Fruit fly (Drosophila melanogaster) whole organism, embryonic: ENCODE results near the gene CG6163.

Experiments
- Blimp-1 ChIP-seq: fragments of 200-800 bp; sonication (Bioruptor generic); optimal IDR thresholded peaks from 3 replicates; lab custom pipeline; 2018; ENCODE audit warnings: missing biosample characterization, missing genetic modification characterization, mild to moderate bottlenecking, moderate library complexity, missing genetic modification reagents
- BtbVII ChIP-seq: fragments of 200-800 bp; sonication (Bioruptor generic); optimal IDR thresholded peaks from 3 replicates; lab custom pipeline; 2017; ENCODE audit warnings: missing biosample characterization, mild to moderate bottlenecking, missing genetic modification characterization
- CG10209 ChIP-seq: fragments of 200-800 bp; sonication (Bioruptor generic); optimal IDR thresholded peaks from 3 replicates; lab custom pipeline; 2017; ENCODE audit warnings: missing biosample characterization, mild to moderate bottlenecking, missing genetic modification characterization, missing genetic modification reagents
- CG11695 ChIP-seq: fragments of 200-800 bp; sonication (Bioruptor generic); IDR thresholded peaks from 3 replicates; pipeline ENCODE4 v1.3.6; 2022; ENCODE audit warnings: missing biosample characterization, missing genetic modification characterization
- CG12236 ChIP-seq: fragments of 200-800 bp; sonication (Bioruptor generic); optimal IDR thresholded peaks from 2 replicates; lab custom pipeline; 2016; ENCODE audit warnings: missing biosample characterization, missing genetic modification characterization
- CG12769 ChIP-seq: fragments of 200-800 bp; sonication (Bioruptor generic); optimal IDR thresholded peaks from 2 replicates; lab custom pipeline; 2019; ENCODE audit warnings: missing biosample characterization, mild to moderate bottlenecking, missing genetic modification characterization, moderate library complexity
- CG14050 ChIP-seq: fragments of 200-800 bp; sonication (Bioruptor generic); IDR thresholded peaks from 3 replicates; pipeline ENCODE4 v1.3.6; 2022; ENCODE audit warnings: missing biosample characterization, missing genetic modification characterization
- CG15696 ChIP-seq: fragments of 200-800 bp; sonication (Bioruptor generic); optimal IDR thresholded peaks from 2 replicates; lab custom pipeline; 2019; ENCODE audit warnings: missing biosample characterization, mild to moderate bottlenecking, missing genetic modification characterization, moderate library complexity
- CG2202 ChIP-seq: fragments of 200-800 bp; sonication (Bioruptor generic); optimal IDR thresholded peaks from 2 replicates; lab custom pipeline; 2018; ENCODE audit warnings: missing biosample characterization, mild to moderate bottlenecking, missing genetic modification characterization
- CG2712 ChIP-seq: fragments of 200-800 bp; optimal IDR thresholded peaks from 3 replicates; lab custom pipeline; 2019; ENCODE audit warnings: missing biosample characterization, mild to moderate bottlenecking, missing genetic modification characterization, moderate library complexity
- CG31224 ChIP-seq: fragments of 200-800 bp; sonication (Bioruptor generic); IDR thresholded peaks from 2 replicates; pipeline ENCODE4 v1.3.6; 2022; ENCODE audit warnings: missing biosample characterization, missing genetic modification characterization
- CG31365 ChIP-seq: fragments of 200-800 bp; sonication (Bioruptor generic); optimal IDR thresholded peaks from 2 replicates; lab custom pipeline; 2018; ENCODE audit warnings: missing biosample characterization, mild to moderate bottlenecking, missing genetic modification characterization
- CG32767 ChIP-seq: fragments of 200-800 bp; sonication (Bioruptor generic); IDR thresholded peaks from 2 replicates; pipeline ENCODE4 v1.3.6; 2022; ENCODE audit warnings: missing biosample characterization, missing genetic modification characterization
- CG3281 ChIP-seq: fragments of 200-800 bp; sonication (Bioruptor generic); optimal IDR thresholded peaks from 3 replicates; lab custom pipeline; 2017; ENCODE audit warnings: missing biosample characterization, mild to moderate bottlenecking, missing genetic modification characterization
- CG3847 ChIP-seq: fragments of 200-800 bp; sonication (Bioruptor generic); IDR thresholded peaks from 2 replicates; pipeline ENCODE4 v1.3.6; 2022; ENCODE audit warnings: missing biosample characterization, missing genetic modification characterization
- CG42726 ChIP-seq: fragments of 200-800 bp; sonication (Bioruptor generic); IDR thresholded peaks from 2 replicates; pipeline ENCODE4 v1.3.6; 2022; ENCODE audit warnings: missing biosample characterization, missing genetic modification characterization; ENCODE audit not compliant: partially characterized antibody
- CG5953 ChIP-seq: fragments of 200-800 bp; sonication (Bioruptor generic); IDR thresholded peaks from 2 replicates; pipeline ENCODE4 v1.3.6; 2022; ENCODE audit warnings: missing biosample characterization, missing genetic modification characterization
- CG6654 ChIP-seq: fragments of 200-800 bp; sonication (Bioruptor generic); optimal IDR thresholded peaks from 2 replicates; lab custom pipeline; 2017; ENCODE audit warnings: missing biosample characterization, mild to moderate bottlenecking, missing genetic modification characterization
- CG7963 ChIP-seq: fragments of 200-800 bp; sonication (Bioruptor generic); IDR thresholded peaks from 3 replicates; pipeline ENCODE4 v1.3.6; 2022; ENCODE audit warnings: missing biosample characterization, missing genetic modification characterization; ENCODE audit not compliant: partially characterized antibody
- CG8359 ChIP-seq: fragments of 200-800 bp; sonication (Bioruptor generic); optimal IDR thresholded peaks from 2 replicates; lab custom pipeline; 2017; ENCODE audit warnings: missing biosample characterization, mild to moderate bottlenecking, missing genetic modification characterization, borderline replicate concordance
- CHES-1-like ChIP-seq: fragments of 200-800 bp; sonication (Bioruptor generic); optimal IDR thresholded peaks from 2 replicates; lab custom pipeline; 2016; ENCODE audit warnings: missing biosample characterization, missing genetic modification characterization
- ERR ChIP-seq: fragments of 200-800 bp; sonication (Bioruptor generic); optimal IDR thresholded peaks from 2 replicates; lab custom pipeline; 2016; ENCODE audit warnings: missing biosample characterization, missing genetic modification characterization
- HHEX ChIP-seq: fragments of 200-800 bp; sonication (Bioruptor generic); optimal IDR thresholded peaks from 3 replicates; lab custom pipeline; 2017; ENCODE audit warnings: missing biosample characterization, mild to moderate bottlenecking, missing genetic modification characterization, missing genetic modification reagents
- HLH4C ChIP-seq: fragments of 200-800 bp; sonication (Bioruptor generic); IDR thresholded peaks from 3 replicates; pipeline ENCODE4 v1.3.6; 2022; ENCODE audit warnings: missing biosample characterization, missing genetic modification characterization; ENCODE audit not compliant: partially characterized antibody
- Hr78 ChIP-seq, 2 experiments: fragments of 200-800 bp in 1 of 2; fragments of >200 bp in 1 of 2; sonication (Bioruptor generic) in 1 of 2; optimal IDR thresholded peaks; 2 replicates each; lab custom pipeline; 2017 to 2019; ENCODE audit warnings: missing biosample characterization in 2 of 2, missing genetic modification characterization in 2 of 2, mild to moderate bottlenecking in 1 of 2, moderate library complexity in 1 of 2
- Lhr ChIP-seq: fragments of 200-800 bp; sonication (Bioruptor generic); optimal IDR thresholded peaks from 3 replicates; lab custom pipeline; 2017; ENCODE audit warnings: mild to moderate bottlenecking, missing biosample characterization, missing genetic modification reagents, missing genetic modification characterization
- Meics ChIP-seq: fragments of 200-800 bp; sonication (Bioruptor generic); optimal IDR thresholded peaks from 2 replicates; lab custom pipeline; 2017; ENCODE audit warnings: missing biosample characterization, mild to moderate bottlenecking, missing genetic modification characterization
- Nf-YC ChIP-seq: fragments of 200-800 bp; optimal IDR thresholded peaks from 3 replicates; lab custom pipeline; 2019; ENCODE audit warnings: missing biosample characterization, mild to moderate bottlenecking, missing genetic modification characterization, moderate library complexity
- Ptx1 ChIP-seq: fragments of 200-800 bp; sonication (Bioruptor generic); IDR thresholded peaks from 2 replicates; pipeline ENCODE4 v1.3.6; 2022; ENCODE audit warnings: missing biosample characterization, missing genetic modification characterization
- YL-1 ChIP-seq: fragments of 200-800 bp; sonication (Bioruptor generic); optimal IDR thresholded peaks from 3 replicates; lab custom pipeline; 2017; ENCODE audit warnings: missing biosample characterization, mild to moderate bottlenecking, missing genetic modification characterization
- ac ChIP-seq: fragments of 200-800 bp; sonication (Bioruptor generic); optimal IDR thresholded peaks from 3 replicates; lab custom pipeline; 2017; ENCODE audit warnings: missing biosample characterization, mild to moderate bottlenecking, missing genetic modification characterization
- ara ChIP-seq: fragments of 200-800 bp; sonication (Bioruptor generic); IDR thresholded peaks from 2 replicates; pipeline ENCODE4 v1.3.6; 2022; ENCODE audit warnings: missing biosample characterization, missing genetic modification characterization
- ash1 ChIP-seq: fragments of 200-800 bp; sonication (Bioruptor generic); optimal IDR thresholded peaks from 2 replicates; lab custom pipeline; 2018; ENCODE audit warnings: missing biosample characterization, mild to moderate bottlenecking, missing genetic modification characterization
- br ChIP-seq: fragments of >200 bp; optimal IDR thresholded peaks from 2 replicates; lab custom pipeline; 2017
- cad ChIP-seq: fragments of >200 bp; optimal IDR thresholded peaks from 2 replicates; lab custom pipeline; 2017; ENCODE audit warnings: missing biosample characterization, missing genetic modification characterization
- cato ChIP-seq: fragments of 200-800 bp; sonication (Bioruptor generic); optimal IDR thresholded peaks from 2 replicates; lab custom pipeline; 2016; ENCODE audit warnings: missing biosample characterization, missing genetic modification characterization, borderline replicate concordance
- dati ChIP-seq: fragments of 200-800 bp; sonication (Bioruptor generic); IDR thresholded peaks from 2 replicates; pipeline ENCODE4 v1.3.6; 2022; ENCODE audit warnings: missing biosample characterization, missing genetic modification characterization
- gt ChIP-seq: fragments of 200-800 bp; sonication (Bioruptor generic); IDR thresholded peaks from 2 replicates; pipeline ENCODE4 v1.3.6; 2022; ENCODE audit warnings: missing biosample characterization, missing genetic modification characterization
- h ChIP-seq: fragments of >200 bp; optimal IDR thresholded peaks from 2 replicates; lab custom pipeline; 2017
- ind ChIP-seq: fragments of 200-800 bp; sonication (Bioruptor generic); optimal IDR thresholded peaks from 3 replicates; lab custom pipeline; 2016; ENCODE audit warnings: missing biosample characterization, missing genetic modification characterization
- klu ChIP-seq: fragments of 200-800 bp; sonication (Bioruptor generic); IDR thresholded peaks from 2 replicates; pipeline ENCODE4 v1.3.6; 2022; ENCODE audit warnings: missing biosample characterization, missing genetic modification characterization
- lov ChIP-seq, 2 experiments: fragments of 200-800 bp in 1 of 2; fragments of >200 bp in 1 of 2; sonication (Bioruptor generic) in 1 of 2; IDR thresholded peaks in 1 of 2; optimal IDR thresholded peaks in 1 of 2; 2 replicates in 1 of 2; 3 replicates in 1 of 2; pipeline versions ENCODE4 v1.3.6 to Lab custom; 2017 to 2022; ENCODE audit warnings: missing biosample characterization in 1 of 2, missing genetic modification characterization in 1 of 2
- sob ChIP-seq: fragments of 200-800 bp; sonication (Bioruptor generic); IDR thresholded peaks from 2 replicates; pipeline ENCODE4 v1.3.6; 2022; ENCODE audit warnings: missing biosample characterization, missing genetic modification characterization
- stwl ChIP-seq: fragments of 200-800 bp; sonication (Bioruptor generic); optimal IDR thresholded peaks from 3 replicates; lab custom pipeline; 2018; ENCODE audit warnings: missing biosample characterization, mild to moderate bottlenecking, missing genetic modification characterization, moderate library complexity
- tin ChIP-seq: fragments of 200-800 bp; sonication (Bioruptor generic); optimal IDR thresholded peaks from 3 replicates; lab custom pipeline; 2016; ENCODE audit warnings: missing biosample characterization, missing genetic modification characterization
- ttk ChIP-seq: fragments of 200-800 bp; sonication (Bioruptor generic); IDR thresholded peaks from 2 replicates; pipeline ENCODE4 v2.1.2; 2022; ENCODE audit warnings: missing biosample characterization, missing genetic modification characterization
- vnd ChIP-seq: fragments of 200-800 bp; sonication (Bioruptor generic); IDR thresholded peaks from 3 replicates; pipeline ENCODE4 v1.3.6; 2022; ENCODE audit warnings: missing biosample characterization, missing genetic modification characterization; ENCODE audit not compliant: partially characterized antibody
- vvl ChIP-seq: fragments of 200-800 bp; sonication (Bioruptor generic); IDR thresholded peaks from 2 replicates; pipeline ENCODE4 v1.3.6; 2022; ENCODE audit warnings: missing biosample characterization, missing genetic modification characterization

Gene CG6163

DNA sequence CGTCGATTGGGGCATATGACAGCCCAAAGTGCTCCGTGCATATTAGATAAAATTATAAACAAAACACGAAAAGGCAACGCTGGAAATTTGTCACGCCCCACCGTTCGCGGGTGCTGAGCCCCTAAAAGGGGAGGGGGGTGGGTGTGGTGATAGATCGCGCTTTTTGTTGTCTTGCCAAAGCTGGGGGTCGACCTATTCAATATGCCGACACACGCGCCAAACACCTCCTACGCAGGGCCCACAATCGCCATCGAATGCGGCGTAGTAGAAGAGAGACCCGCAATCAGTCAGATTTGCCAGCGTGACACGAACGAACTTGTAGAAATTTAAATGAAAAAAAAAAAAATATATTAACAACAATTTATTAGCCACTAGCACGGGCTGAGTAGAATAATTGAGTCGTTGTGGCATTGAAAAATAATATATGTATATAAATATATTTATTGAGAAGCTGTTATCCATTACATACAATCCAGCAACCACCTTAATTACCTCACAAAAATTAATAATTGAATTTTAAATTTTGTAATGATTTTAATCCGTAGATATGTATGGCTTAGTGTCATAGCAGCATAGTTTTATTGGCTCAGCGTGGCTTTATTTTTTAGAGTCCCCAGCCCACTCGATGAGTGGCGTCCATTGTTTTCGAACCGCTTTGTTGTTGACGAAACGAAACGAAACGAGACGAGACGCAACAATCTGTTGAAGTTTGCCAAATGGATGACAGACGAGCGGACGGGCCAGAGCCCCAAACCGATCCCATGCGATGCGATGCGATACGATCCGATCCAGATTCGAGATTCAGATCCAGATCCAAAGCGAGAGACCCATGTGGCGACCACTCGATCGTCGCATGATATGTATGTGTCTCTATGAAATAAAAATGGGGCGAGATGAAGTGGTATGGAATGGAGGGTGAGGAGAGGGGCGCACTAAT is 15.4 kb downstream of the CG6163 start (continued):
- peak; percentile 92 for TF ChIP-seq CG3847 (GFP tag; lab: Robert Waterston, UW)
- TF ChIP-seq CG6654: peak; percentile 43
- TF ChIP-seq Ptx1 (GFP tag; lab: Robert Waterston, UW): peak; percentile 92
- peak; percentile 89 for TF ChIP-seq vvl
- TF ChIP-seq Blimp-1 (GFP tag; lab: Kevin White, UChicago): peak; percentile 77
- peak; percentile 89 for TF ChIP-seq ttk (GFP tag; lab: Robert Waterston, UW)
- no peak for TF ChIP-seq ash1 (GFP tag; lab: Kevin White, UChicago)
- TF ChIP-seq CHES-1-like: no peak
- no peak for TF ChIP-seq stwl (tag; lab: Kevin White, UChicago)
- TF ChIP-seq CG2202 (tag; lab: Kevin White, UChicago): peak; percentile 75
- peak; percentile 82 for TF ChIP-seq CG5953
- peak; percentile 44; the same call in 1 of the 2 replicates for TF ChIP-seq gt (GFP tag; lab: Robert Waterston, UW)
- peak; percentile 41 for TF ChIP-seq tin (GFP tag; lab: Kevin White, UChicago)
- TF ChIP-seq dati: peak; percentile 64
- TF ChIP-seq CG12769 (tag; lab: Kevin White, UChicago): peak; percentile 91
- peak; percentile 83 for TF ChIP-seq CG31224 (GFP tag; lab: Robert Waterston, UW)
- TF ChIP-seq CG8359 (GFP tag; lab: Kevin White, UChicago): peak; percentile 18
- no peak for TF ChIP-seq cato (GFP tag; lab: Kevin White, UChicago)
- TF ChIP-seq br (lab: Kevin White, UChicago): no peak
- TF ChIP-seq lov (optimal IDR thresholded peaks at IDR 0.05; lab: Kevin White, UChicago): no peak
- TF ChIP-seq lov (GFP tag; IDR thresholded peaks at IDR 0.05; lab: Robert Waterston, UW): peak; percentile 70; the same call in 1 of the 3 replicates
- peak; percentile 70 for TF ChIP-seq ind
- peak; percentile 17 for TF ChIP-seq ac (GFP tag; lab: Kevin White, UChicago)
- peak; percentile 97 for TF ChIP-seq CG11695 (GFP tag; lab: Robert Waterston, UW)
- no peak for TF ChIP-seq CG42726 (GFP tag; lab: Robert Waterston, UW)
- peak; percentile 90 for TF ChIP-seq BtbVII (GFP tag; lab: Kevin White, UChicago)
- peak in 1 of 2 experiments; percentile 64 for TF ChIP-seq Hr78 (GFP tag; optimal IDR thresholded peaks at IDR 0.05; lab: Kevin White, UChicago)
- TF ChIP-seq ara (GFP tag; lab: Robert Waterston, UW): peak; percentile 89
- peak; percentile 93 for TF ChIP-seq CG10209
- peak; percentile 60 for TF ChIP-seq CG15696 (tag; lab: Kevin White, UChicago)
- no peak for TF ChIP-seq vnd (GFP tag; lab: Robert Waterston, UW)
- TF ChIP-seq klu (GFP tag; lab: Robert Waterston, UW): peak; percentile 86
- peak; percentile 93 for TF ChIP-seq Meics
- TF ChIP-seq CG7963 (GFP tag; lab: Robert Waterston, UW): no peak
- TF ChIP-seq CG3281 (GFP tag; lab: Kevin White, UChicago): peak; percentile 92
- no peak for TF ChIP-seq CG31365 (tag; lab: Kevin White, UChicago)
- TF ChIP-seq CG2712 (tag; lab: Kevin White, UChicago): peak; percentile 86
- peak; percentile 34 for TF ChIP-seq Lhr
- TF ChIP-seq CG32767 (GFP tag; lab: Robert Waterston, UW): peak; percentile 93
- peak; percentile 89 for TF ChIP-seq sob (GFP tag; lab: Robert Waterston, UW)
- peak; percentile 52 for TF ChIP-seq Nf-YC
- no peak for TF ChIP-seq cad
- TF ChIP-seq CG12236 (GFP tag; lab: Kevin White, UChicago): no peak
- TF ChIP-seq CG14050: peak; percentile 91
- no peak for TF ChIP-seq ERR
- peak; percentile 59 for TF ChIP-seq YL-1 (GFP tag; lab: Kevin White, UChicago)
- TF ChIP-seq HHEX (GFP tag; lab: Kevin White, UChicago): peak; percentile 85
- no peak for TF ChIP-seq HLH4C
- TF ChIP-seq h: no peak
